Worm (Caenorhabditis elegans): Measurements from ENCODE around the gene B0336.12.

B0336.12 gene

ce11 chrIII:5737708-5738107 is 27.8 kb upstream of the B0336.12 start, which contains the start of gene B0244.6:
B0244.6 (plus strand) TSS chrIII:5738008.
- no peak for TF ChIP-seq ama-1 (optimal IDR thresholded peaks at IDR 0.05)
- TF ChIP-seq C34B4.2 (tag; optimal IDR thresholded peaks at IDR 0.05) = no peak
- TF ChIP-seq nhr-12 (tag; optimal IDR thresholded peaks at IDR 0.05) = no peak
- no peak for TF ChIP-seq fkh-8 (tag; optimal IDR thresholded peaks at IDR 0.05)
- no peak for TF ChIP-seq ets-5 (GFP tag; IDR thresholded peaks at IDR 0.05)
- no peak for TF ChIP-seq alr-1 (tag; optimal IDR thresholded peaks at IDR 0.05; ENCODE audit: borderline replicate concordance)
- no peak for TF ChIP-seq nhr-71 (tag; optimal IDR thresholded peaks at IDR 0.05)
- no peak for TF ChIP-seq elt-2 (tag; optimal IDR thresholded peaks at IDR 0.05)
- TF ChIP-seq lin-39 (tag; optimal IDR thresholded peaks at IDR 0.05) = no peak
- TF ChIP-seq hlh-4 (tag; optimal IDR thresholded peaks at IDR 0.05) = no peak
- no peak for TF ChIP-seq lin-15B (tag; optimal IDR thresholded peaks at IDR 0.05)
- TF ChIP-seq ces-1 (GFP tag; optimal IDR thresholded peaks at IDR 0.05) = no peak
- no peak for TF ChIP-seq unc-86 (tag; optimal IDR thresholded peaks at IDR 0.05)

- TF ChIP-seq nhr-11 (tag; optimal IDR thresholded peaks at IDR 0.05) (no peak), ceh-88 (GFP tag; IDR thresholded peaks at IDR 0.05) (no peak), isw-1 (GFP tag; IDR thresholded peaks at IDR 0.05) (no peak), elt-2 (tag; optimal IDR thresholded peaks at IDR 0.05) (peak; percentile 74), tlp-1 (tag; optimal IDR thresholded peaks at IDR 0.05) (peak; percentile 28), snu-23 (GFP tag; optimal IDR thresholded peaks at IDR 0.05) (no peak), mep-1 (tag; optimal IDR thresholded peaks at IDR 0.05) (no peak), ceh-8 (GFP tag; optimal IDR thresholded peaks at IDR 0.05) (no peak), C34B4.2 (tag; optimal IDR thresholded peaks at IDR 0.05) (no peak), aly-2 (tag; optimal IDR thresholded peaks at IDR 0.05) (no peak)
Observed at ce11 chrIII:5734905-5735304, 25.0 kb upstream of the B0336.12 start, which contains the start of gene B0244.10. B0244.10 (plus strand) TSS chrIII:5735158.

ce11 chrIII:5734328-5734727 is 24.4 kb upstream of the B0336.12 start:
- TF ChIP-seq egl-13 (tag; optimal IDR thresholded peaks at IDR 0.05) (no peak), elt-3 (tag; optimal IDR thresholded peaks at IDR 0.05) (no peak), nhr-237 (tag; optimal IDR thresholded peaks at IDR 0.05) (no peak), nhr-19 (GFP tag; conservative IDR thresholded peaks at IDR 0.05) (no peak), C34B4.2 (tag; optimal IDR thresholded peaks at IDR 0.05) (no peak), lin-15B (tag; optimal IDR thresholded peaks at IDR 0.05) (no peak), nhr-47 (tag; optimal IDR thresholded peaks at IDR 0.05) (no peak), unc-86 (tag; optimal IDR thresholded peaks at IDR 0.05) (no peak), nhr-28 (tag; optimal IDR thresholded peaks at IDR 0.05) (no peak), aha-1 (tag; optimal IDR thresholded peaks at IDR 0.05) (no peak), nhr-20 (tag; optimal IDR thresholded peaks at IDR 0.05) (no peak), snpc-4 (tag; optimal IDR thresholded peaks at IDR 0.05) (no peak)

ce11 chrIII:5732925-5733324 is 23.0 kb upstream of the B0336.12 start, which contains the start of gene B0244.17:
B0244.17 (plus strand) TSS chrIII:5733225.
- TF ChIP-seq snu-23 (GFP tag; optimal IDR thresholded peaks at IDR 0.05) (no peak), egl-27 (tag; optimal IDR thresholded peaks at IDR 0.05) (no peak), ztf-4 (tag; optimal IDR thresholded peaks at IDR 0.05) (no peak)

- TF ChIP-seq snu-23 (GFP tag; optimal IDR thresholded peaks at IDR 0.05) (no peak), fos-1 (tag; optimal IDR thresholded peaks at IDR 0.05) (no peak), elt-2 (tag; optimal IDR thresholded peaks at IDR 0.05) (peak; percentile 43), efl-1 (optimal IDR thresholded peaks at IDR 0.05) (no peak), efl-1 (GFP tag; optimal IDR thresholded peaks at IDR 0.05 in 1 of 2) (peak in 1 of 2 experiments; percentile 20)
Observed at ce11 chrIII:5730980-5731636, 21.2 kb upstream of the B0336.12 start, which contains the start of the genes B0244.9 and B0244.7. B0244.9 (minus strand) TSS chrIII:5731030. B0244.7 (plus strand) TSS chrIII:5731501.

All from whole organism, L1 larva.